Worm (Caenorhabditis elegans) whole organism, late embryonic: Measurements from ENCODE around the gene C05D9.9.

Experiments
- F13H6.1 ChIP-seq: sonication (generic microtip); optimal IDR thresholded peaks from 2 replicates; lab custom pipeline; 2016; ENCODE audit warnings: missing genetic modification characterization, missing compliant biosample characterization
- K02D7.2 ChIP-seq: sonication (generic microtip); optimal IDR thresholded peaks from 2 replicates; lab custom pipeline; 2017; ENCODE audit warnings: mild to moderate bottlenecking, missing genetic modification characterization, missing compliant biosample characterization
- ama-1 ChIP-seq: fragments of 150-350 bp; optimal IDR thresholded peaks from 2 replicates; lab custom pipeline; 2014
- ceh-18 ChIP-seq: sonication (generic microtip); optimal IDR thresholded peaks from 2 replicates; lab custom pipeline; 2016; ENCODE audit warnings: missing genetic modification characterization, missing compliant biosample characterization
- ceh-22 ChIP-seq: sonication (generic microtip); optimal IDR thresholded peaks from 2 replicates; lab custom pipeline; 2017; ENCODE audit warnings: missing biosample characterization, missing genetic modification characterization
- ceh-30 ChIP-seq: fragments of 150-350 bp; optimal IDR thresholded peaks from 2 replicates; lab custom pipeline; 2014; ENCODE audit warnings: missing biosample characterization, missing genetic modification characterization
- ceh-31 ChIP-seq: sonication (generic microtip); optimal IDR thresholded peaks from 2 replicates; lab custom pipeline; 2016; ENCODE audit warnings: missing genetic modification characterization, missing compliant biosample characterization
- ceh-34 ChIP-seq: sonication (generic microtip); optimal IDR thresholded peaks from 2 replicates; lab custom pipeline; 2016; ENCODE audit warnings: mild to moderate bottlenecking, missing genetic modification characterization, missing compliant biosample characterization
- dve-1 ChIP-seq: sonication (generic microtip); optimal IDR thresholded peaks from 2 replicates; lab custom pipeline; 2017; ENCODE audit warnings: antibody characterized with exemption, mild to moderate bottlenecking, missing genetic modification characterization, missing compliant biosample characterization
- elt-2 ChIP-seq: sonication (generic microtip); optimal IDR thresholded peaks from 2 replicates; lab custom pipeline; 2016; ENCODE audit warnings: missing genetic modification reagents, missing genetic modification characterization, missing compliant biosample characterization
- fkh-10 ChIP-seq: fragments of 150-350 bp; optimal IDR thresholded peaks from 2 replicates; lab custom pipeline; 2014; ENCODE audit warnings: missing biosample characterization, missing genetic modification reagents, missing genetic modification characterization
- nhr-11 ChIP-seq: fragments of 150-350 bp; optimal IDR thresholded peaks from 2 replicates; lab custom pipeline; 2014; ENCODE audit warnings: missing biosample characterization, missing genetic modification characterization

- TF ChIP-seq ceh-22 (tag; lab: Kevin White, UChicago) (no peak), ceh-31 (tag; lab: Kevin White, UChicago) (no peak), dve-1 (tag; lab: Kevin White, UChicago) (no peak), ceh-18 (tag; lab: Kevin White, UChicago) (peak; percentile 22), nhr-11 (tag; lab: Kevin White, UChicago) (no peak), ceh-34 (no peak), elt-2 (tag; lab: Kevin White, UChicago) (no peak), F13H6.1 (tag; lab: Kevin White, UChicago) (no peak), K02D7.2 (tag; lab: Kevin White, UChicago) (no peak), fkh-10 (GFP tag; lab: Kevin White, UChicago) (no peak), ama-1 (lab: Kevin White, UChicago) (no peak), ceh-30 (tag; lab: Kevin White, UChicago) (no peak)
These were observed 13.3 kb downstream of the C05D9.9 start for ce11 chrX:1110723-1111122.
